Worm (Caenorhabditis elegans): ENCODE results near the gene emc-5.
A peak's percentile ranks its signal among the peaks of the same experiment; 100 is the strongest.

Gene emc-5

ce11 chrII:11501956-11502355 is 5.4 kb downstream of the emc-5 start:
- TF ChIP-seq nfyb-1 (GFP tag; IDR thresholded peaks at IDR 0.05): no peak
- TF ChIP-seq ceh-27 (GFP tag; optimal IDR thresholded peaks at IDR 0.05): no peak
- TF ChIP-seq pbrm-1 (GFP tag; IDR thresholded peaks at IDR 0.05): no peak
- no peak for TF ChIP-seq B0261.1 (tag; optimal IDR thresholded peaks at IDR 0.05)
- no peak for TF ChIP-seq C17E4.6 (GFP tag; IDR thresholded peaks at IDR 0.05)
- TF ChIP-seq F37B4.10 (GFP tag; IDR thresholded peaks at IDR 0.05): no peak
- no peak for TF ChIP-seq nfya-2 (GFP tag; IDR thresholded peaks at IDR 0.05)
- TF ChIP-seq madf-6 (GFP tag; IDR thresholded peaks at IDR 0.05): no peak

ce11 chrII:11503761-11504160 is 7.2 kb downstream of the emc-5 start:
- TF ChIP-seq F55B11.4 (tag; optimal IDR thresholded peaks at IDR 0.05; ENCODE audit: borderline replicate concordance, insufficient read depth): no peak
- no peak for TF ChIP-seq let-607 (tag; optimal IDR thresholded peaks at IDR 0.05)
- TF ChIP-seq gei-17 (GFP tag; optimal IDR thresholded peaks at IDR 0.05): no peak
- TF ChIP-seq let-526 (GFP tag; IDR thresholded peaks at IDR 0.05): 0 out of 2 replicates have a peak, but pooled peaks have one; percentile 21
- TF ChIP-seq attf-5 (GFP tag; optimal IDR thresholded peaks at IDR 0.05): no peak
- no peak for TF ChIP-seq dox-1 (GFP tag; IDR thresholded peaks at IDR 0.05)

DNA sequence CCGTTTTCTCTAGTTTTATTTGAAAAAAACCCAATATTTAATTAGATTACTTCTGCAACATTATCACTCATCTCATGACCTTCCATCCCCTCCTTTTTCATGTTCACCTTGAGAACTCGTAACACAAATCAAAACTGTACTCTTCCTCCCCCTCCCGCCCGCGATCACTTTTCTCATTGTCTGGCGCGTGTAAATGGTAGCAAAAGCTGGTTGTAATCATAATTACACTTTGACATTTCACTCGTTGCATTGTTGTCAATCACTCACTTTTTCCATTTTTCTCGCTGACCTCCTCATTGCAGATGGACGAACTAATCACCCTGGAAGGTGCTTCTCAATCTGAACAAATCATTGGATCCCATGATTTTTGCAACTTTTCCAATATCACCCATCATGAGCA is 13.8 kb downstream of the emc-5 start, which contains the start of gene npr-41:
npr-41 (plus strand) TSS at position 301 of the 400 bp plus-strand sequence.
- TF ChIP-seq nfya-2 (GFP tag; IDR thresholded peaks at IDR 0.05): no peak
- TF ChIP-seq Y79H2A.3 (GFP tag; conservative IDR thresholded peaks at IDR 0.05): no peak
- no peak for TF ChIP-seq ztf-6 (GFP tag; IDR thresholded peaks at IDR 0.05)
- TF ChIP-seq pha-4 (tag; optimal IDR thresholded peaks at IDR 0.05): no peak
- TF ChIP-seq ztf-26 (tag; optimal IDR thresholded peaks at IDR 0.05): no peak
- TF ChIP-seq Y53G8AR.9 (GFP tag; conservative IDR thresholded peaks at IDR 0.05): no peak
- no peak for TF ChIP-seq cebp-2 (GFP tag; IDR thresholded peaks at IDR 0.05)

DNA sequence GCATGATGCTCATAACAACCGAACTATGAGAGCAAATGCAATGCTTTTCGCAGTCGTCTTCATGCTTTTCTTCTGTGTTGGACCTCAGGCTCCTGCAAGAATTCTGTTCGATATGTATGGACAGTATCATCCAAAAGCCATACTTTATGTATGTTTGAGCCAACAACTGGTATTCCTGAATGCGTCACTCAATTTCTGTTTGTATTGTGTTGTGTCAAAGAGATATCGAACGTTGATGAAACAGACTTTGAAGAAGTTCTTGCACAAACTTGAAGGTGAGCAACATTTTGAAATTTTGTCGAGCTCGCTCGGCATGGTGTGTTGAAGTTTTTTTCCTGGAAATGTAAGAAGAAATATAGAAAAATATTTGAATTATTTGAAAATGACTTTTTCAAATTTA is 16.3 kb downstream of the emc-5 start:
- TF ChIP-seq madf-3 (GFP tag; IDR thresholded peaks at IDR 0.05): no peak
- TF ChIP-seq bed-1 (GFP tag; IDR thresholded peaks at IDR 0.05): no peak
- no peak for TF ChIP-seq B0336.3 (GFP tag; IDR thresholded peaks at IDR 0.05)
- TF ChIP-seq nhr-120 (GFP tag; IDR thresholded peaks at IDR 0.05): no peak
- TF ChIP-seq somi-1 (GFP tag; optimal IDR thresholded peaks at IDR 0.05): no peak
- TF ChIP-seq F22D6.2 (tag; optimal IDR thresholded peaks at IDR 0.05): no peak
- TF ChIP-seq egl-44 (GFP tag; IDR thresholded peaks at IDR 0.05): no peak
- TF ChIP-seq ama-1 (optimal IDR thresholded peaks at IDR 0.05): no peak
- no peak for TF ChIP-seq ama-1 (GFP tag; optimal IDR thresholded peaks at IDR 0.05)

DNA sequence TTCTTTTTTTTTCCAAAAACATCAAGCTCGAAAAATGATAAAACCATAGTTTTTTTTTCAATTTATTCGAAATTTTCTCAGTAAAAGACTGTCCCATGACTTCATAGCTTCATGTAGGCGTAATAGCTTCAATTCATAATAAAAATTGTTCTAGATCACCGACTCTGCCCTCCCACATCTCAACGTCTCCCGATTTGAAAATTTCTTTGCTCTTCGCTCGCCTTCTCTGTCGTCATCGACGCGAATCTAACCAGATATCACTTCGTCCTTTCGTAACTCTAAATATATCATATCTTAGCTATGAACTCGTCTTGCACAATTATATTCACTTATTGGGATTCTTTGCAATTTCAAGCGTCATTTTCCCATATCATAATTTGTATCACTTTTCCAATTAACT is 18.2 kb downstream of the emc-5 start, which contains the start of gene srh-44:
srh-44 (plus strand) TSS at position 301 of the 400 bp plus-strand sequence.
- TF ChIP-seq mes-4 (tag; optimal IDR thresholded peaks at IDR 0.05) (no peak), gei-17 (GFP tag; optimal IDR thresholded peaks at IDR 0.05) (no peak), snpc-4 (GFP tag; optimal IDR thresholded peaks at IDR 0.05) (no peak), snpc-4 (tag; optimal IDR thresholded peaks at IDR 0.05) (no peak), nfyb-1 (GFP tag; IDR thresholded peaks at IDR 0.05) (no peak), ztf-3 (GFP tag; optimal IDR thresholded peaks at IDR 0.05) (no peak), Y67H2A.10 (GFP tag; conservative IDR thresholded peaks at IDR 0.05) (no peak), F49E8.2 (tag; optimal IDR thresholded peaks at IDR 0.05; ENCODE audit: insufficient read depth) (no peak), akir-1 (GFP tag; optimal IDR thresholded peaks at IDR 0.05) (no peak), mxl-1 (tag; optimal IDR thresholded peaks at IDR 0.05) (no peak)

All from whole organism, young adult.